Worm (Caenorhabditis elegans) whole organism, mixed stage, embryonic: ENCODE data around the gene glo-1.

Experiments
- elt-3 ChIP-seq: fragments of 150-350 bp; optimal IDR thresholded peaks from 2 replicates; lab custom pipeline; 2014; ENCODE audit warnings: missing biosample characterization, missing genetic modification characterization
- nhr-237 ChIP-seq: fragments of 150-350 bp; optimal IDR thresholded peaks from 2 replicates; lab custom pipeline; 2014; ENCODE audit warnings: missing biosample characterization, missing genetic modification characterization
- nhr-76 ChIP-seq: sonication (generic microtip); optimal IDR thresholded peaks from 2 replicates; lab custom pipeline; 2017; ENCODE audit warnings: missing biosample characterization, missing genetic modification characterization
- snpc-4 ChIP-seq: fragments of 150-350 bp; optimal IDR thresholded peaks from 2 replicates; lab custom pipeline; 2014; ENCODE audit warnings: missing biosample characterization, missing genetic modification characterization

DNA sequence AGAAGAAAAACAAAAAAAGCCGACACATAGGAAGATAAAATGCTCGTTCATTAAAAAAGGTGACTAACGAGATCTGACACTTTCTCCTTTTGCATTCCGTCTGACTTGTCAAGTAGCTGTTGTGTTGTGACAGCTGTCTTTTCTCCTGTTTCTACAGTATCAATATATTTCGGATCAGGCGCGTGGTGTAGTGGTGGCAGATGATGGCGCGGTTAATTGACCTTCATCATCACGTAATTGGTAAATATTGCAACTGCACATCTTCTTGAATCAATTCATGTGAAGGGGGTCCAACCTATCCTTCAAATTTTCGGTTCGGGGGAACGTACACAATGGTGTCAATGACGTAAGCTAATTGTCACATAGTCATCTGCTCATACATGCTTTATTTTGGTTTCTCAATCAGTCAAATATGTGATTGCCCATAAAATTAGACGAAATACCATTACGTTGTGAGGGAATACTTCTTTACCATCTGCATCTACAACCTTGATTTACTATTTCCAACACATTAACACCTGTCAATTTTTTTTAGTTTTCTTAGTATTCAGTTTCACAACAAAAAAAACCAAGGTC lies 33.7 kb downstream of the glo-1 start:
- TF ChIP-seq nhr-237 (tag; lab: Kevin White, UChicago) = no peak
- TF ChIP-seq nhr-76 (tag; lab: Kevin White, UChicago) = no peak
- TF ChIP-seq elt-3 (tag; lab: Kevin White, UChicago) = no peak
- no peak for TF ChIP-seq snpc-4 (tag; lab: Kevin White, UChicago)
